Worm (Caenorhabditis elegans) whole organism, L4 larva: Measurements from ENCODE around the gene Y47D3B.3.

Experiments
- D1046.2 ChIP-seq: fragments of 200-800 bp; sonication (Bioruptor generic); IDR thresholded peaks from 2 replicates; pipeline ENCODE4 v1.3.6; 2022; ENCODE audit warnings: missing genetic modification characterization, missing compliant biosample characterization
- F10B5.3 ChIP-seq: sonication (generic microtip); optimal IDR thresholded peaks from 2 replicates; lab custom pipeline; 2016; ENCODE audit warnings: mild to moderate bottlenecking, missing genetic modification characterization, missing compliant biosample characterization
- F26F4.8 ChIP-seq: fragments of 200-800 bp; sonication (Bioruptor generic); conservative IDR thresholded peaks from 2 replicates; pipeline ENCODE4 v1.3.6; 2022; ENCODE audit warnings: missing genetic modification characterization, missing compliant biosample characterization
- F37D6.2 ChIP-seq: sonication (generic microtip); optimal IDR thresholded peaks from 2 replicates; lab custom pipeline; 2016; ENCODE audit warnings: mild to moderate bottlenecking, missing genetic modification characterization, missing compliant biosample characterization
- T20F7.1 ChIP-seq: fragments of 200-800 bp; sonication (Bioruptor generic); optimal IDR thresholded peaks from 2 replicates; lab custom pipeline; 2018; ENCODE audit warnings: mild to moderate bottlenecking, missing genetic modification characterization, missing compliant biosample characterization
- Y105C5A.15 ChIP-seq: fragments of 200-800 bp; sonication (Bioruptor generic); IDR thresholded peaks from 2 replicates; pipeline ENCODE4 v1.3.6; 2022; ENCODE audit warnings: missing genetic modification characterization, missing compliant biosample characterization
- Y48G9A.11 ChIP-seq: fragments of 200-800 bp; sonication (Bioruptor generic); IDR thresholded peaks from 2 replicates; pipeline ENCODE4 v1.3.6; 2022; ENCODE audit warnings: missing genetic modification reagents, missing genetic modification characterization, missing compliant biosample characterization
- aly-2 ChIP-seq: sonication (generic microtip); optimal IDR thresholded peaks from 2 replicates; lab custom pipeline; 2018; ENCODE audit warnings: missing biosample characterization, missing genetic modification characterization
- arid-1 ChIP-seq: fragments of 200-800 bp; sonication (Bioruptor generic); conservative IDR thresholded peaks from 2 replicates; pipeline ENCODE4 v1.3.6; 2022; ENCODE audit warnings: missing genetic modification reagents, missing genetic modification characterization, missing compliant biosample characterization
- ceh-32 ChIP-seq: sonication (generic microtip); optimal IDR thresholded peaks from 2 replicates; lab custom pipeline; 2016; ENCODE audit warnings: mild to moderate bottlenecking, missing genetic modification characterization, missing compliant biosample characterization; ENCODE audit not compliant: poor library complexity
- ceh-44 ChIP-seq: fragments of 200-800 bp; sonication (Bioruptor generic); IDR thresholded peaks from 2 replicates; pipeline ENCODE4 v1.3.6; 2022; ENCODE audit warnings: missing genetic modification reagents, missing genetic modification characterization, missing compliant biosample characterization
- ces-1 ChIP-seq: fragments of 150-350 bp; sonication (generic microtip); optimal IDR thresholded peaks from 4 replicates; lab custom pipeline; 2014; ENCODE audit warnings: missing biosample characterization, missing genetic modification reagents, missing genetic modification characterization
- cey-2 ChIP-seq: sonication (generic microtip); optimal IDR thresholded peaks from 3 replicates; lab custom pipeline; 2017; ENCODE audit warnings: missing genetic modification characterization, mild to moderate bottlenecking, missing compliant biosample characterization, antibody characterized with exemption, borderline replicate concordance; ENCODE audit not compliant: insufficient read depth
- ctbp-1 ChIP-seq: fragments of 200-800 bp; sonication (Bioruptor generic); IDR thresholded peaks from 2 replicates; pipeline ENCODE4 v1.3.6; 2022; ENCODE audit warnings: missing genetic modification reagents, missing genetic modification characterization, missing compliant biosample characterization
- daf-12 ChIP-seq: fragments of 150-350 bp; optimal IDR thresholded peaks from 2 replicates; lab custom pipeline; 2014; ENCODE audit warnings: missing biosample characterization, missing genetic modification reagents, missing genetic modification characterization
- daf-16 ChIP-seq, 3 experiments: sonication (generic microtip); optimal IDR thresholded peaks; 2 replicates each; lab custom pipeline; 2016 to 2017; ENCODE audit warnings: missing genetic modification characterization in 3 of 3, missing genetic modification reagents in 3 of 3, mild to moderate bottlenecking in 2 of 3, missing compliant biosample characterization in 2 of 3, missing biosample characterization in 1 of 3, moderate library complexity in 1 of 3
- daf-19 ChIP-seq: fragments of 200-800 bp; sonication (Bioruptor generic); conservative IDR thresholded peaks from 2 replicates; pipeline ENCODE4 v1.3.6; 2022; ENCODE audit warnings: missing genetic modification characterization, missing compliant biosample characterization
- daf-8 ChIP-seq: fragments of 200-800 bp; sonication (Bioruptor generic); IDR thresholded peaks from 2 replicates; pipeline ENCODE4 v1.3.6; 2022; ENCODE audit warnings: missing genetic modification characterization, missing compliant biosample characterization
- dmd-6 ChIP-seq: fragments of 200-800 bp; sonication (Bioruptor generic); IDR thresholded peaks from 2 replicates; pipeline ENCODE4 v1.3.6; 2022; ENCODE audit warnings: missing genetic modification reagents, missing genetic modification characterization, missing compliant biosample characterization
- dmd-9 ChIP-seq: fragments of 200-800 bp; sonication (Bioruptor generic); IDR thresholded peaks from 2 replicates; pipeline ENCODE4 v1.3.6; 2022; ENCODE audit warnings: missing genetic modification reagents, missing genetic modification characterization, missing compliant biosample characterization
- dpl-1 ChIP-seq: fragments of 150-350 bp; optimal IDR thresholded peaks from 2 replicates; lab custom pipeline; 2014; ENCODE audit warnings: missing biosample characterization, missing genetic modification reagents, missing genetic modification characterization
- fkh-10 ChIP-seq: fragments of 150-350 bp; optimal IDR thresholded peaks from 2 replicates; lab custom pipeline; 2014; ENCODE audit warnings: missing biosample characterization, missing genetic modification reagents, missing genetic modification characterization
- fos-1 ChIP-seq: fragments of 150-350 bp; optimal IDR thresholded peaks from 2 replicates; lab custom pipeline; 2014; ENCODE audit warnings: missing biosample characterization, missing genetic modification characterization
- hlh-11 ChIP-seq: fragments of 200-800 bp; sonication (Bioruptor generic); optimal IDR thresholded peaks from 2 replicates; lab custom pipeline; 2018; ENCODE audit warnings: mild to moderate bottlenecking, missing genetic modification characterization, missing compliant biosample characterization
- jun-1 ChIP-seq: fragments of 150-350 bp; optimal IDR thresholded peaks from 2 replicates; lab custom pipeline; 2014; ENCODE audit warnings: missing biosample characterization, missing genetic modification reagents, missing genetic modification characterization
- lim-7 ChIP-seq: fragments of 200-800 bp; sonication (Bioruptor generic); IDR thresholded peaks from 2 replicates; pipeline ENCODE4 v1.3.6; 2022; ENCODE audit warnings: missing genetic modification characterization, missing compliant biosample characterization
- lin-1 ChIP-seq: fragments of 200-800 bp; sonication (Bioruptor generic); IDR thresholded peaks from 2 replicates; pipeline ENCODE4 v1.3.6; 2022; ENCODE audit warnings: missing genetic modification reagents, missing genetic modification characterization, missing compliant biosample characterization
- madf-9 ChIP-seq: fragments of 200-800 bp; sonication (Bioruptor generic); conservative IDR thresholded peaks from 2 replicates; pipeline ENCODE4 v1.3.6; 2022; ENCODE audit warnings: missing genetic modification reagents, missing genetic modification characterization, missing compliant biosample characterization
- mdt-29 ChIP-seq: fragments of 200-800 bp; sonication (Bioruptor generic); IDR thresholded peaks from 2 replicates; pipeline ENCODE4 v1.3.6; 2022; ENCODE audit warnings: missing genetic modification reagents, missing genetic modification characterization, missing compliant biosample characterization
- mxl-2 ChIP-seq: fragments of 200-800 bp; sonication (Bioruptor generic); conservative IDR thresholded peaks from 2 replicates; pipeline ENCODE4 v1.3.6; 2022; ENCODE audit warnings: missing genetic modification reagents, missing genetic modification characterization, missing compliant biosample characterization
- nhr-11 ChIP-seq: fragments of 150-350 bp; optimal IDR thresholded peaks from 2 replicates; lab custom pipeline; 2014; ENCODE audit warnings: missing biosample characterization, missing genetic modification characterization
- nhr-111 ChIP-seq: fragments of 200-800 bp; sonication (Bioruptor generic); optimal IDR thresholded peaks from 2 replicates; lab custom pipeline; 2018; ENCODE audit warnings: mild to moderate bottlenecking, missing genetic modification characterization, missing compliant biosample characterization
- nhr-25 ChIP-seq: sonication (generic microtip); optimal IDR thresholded peaks from 2 replicates; lab custom pipeline; 2017; ENCODE audit warnings: missing genetic modification characterization, mild to moderate bottlenecking, missing compliant biosample characterization, antibody characterized with exemption, moderate library complexity, borderline replicate concordance; ENCODE audit not compliant: insufficient read depth
- nhr-48 ChIP-seq: sonication (generic microtip); optimal IDR thresholded peaks from 2 replicates; lab custom pipeline; 2016; ENCODE audit warnings: mild to moderate bottlenecking, missing genetic modification characterization, missing compliant biosample characterization
- nhr-6 ChIP-seq: fragments of 150-350 bp; optimal IDR thresholded peaks from 2 replicates; lab custom pipeline; 2014; ENCODE audit warnings: missing biosample characterization, missing genetic modification characterization
- pha-4 ChIP-seq, 2 experiments: fragments of 150-350 bp in 1 of 2; fragments of 200-800 bp in 1 of 2; sonication (Bioruptor generic) in 1 of 2; IDR thresholded peaks in 1 of 2; optimal IDR thresholded peaks in 1 of 2; 2 replicates each; pipeline versions ENCODE4 v1.3.6 to Lab custom; 2014 to 2022; ENCODE audit warnings: missing genetic modification characterization in 2 of 2, missing genetic modification reagents in 2 of 2, missing biosample characterization in 1 of 2, missing compliant biosample characterization in 1 of 2
- saeg-2 ChIP-seq: fragments of 200-800 bp; sonication (Bioruptor generic); IDR thresholded peaks from 2 replicates; pipeline ENCODE4 v1.3.6; 2022; ENCODE audit warnings: missing genetic modification reagents, missing genetic modification characterization, missing compliant biosample characterization
- skn-1 ChIP-seq: fragments of 150-350 bp; optimal IDR thresholded peaks from 2 replicates; lab custom pipeline; 2014; ENCODE audit warnings: missing biosample characterization, missing genetic modification characterization
- snpc-1.2 ChIP-seq: fragments of 200-800 bp; sonication (Bioruptor generic); IDR thresholded peaks from 2 replicates; pipeline ENCODE4 v1.3.6; 2022; ENCODE audit warnings: missing genetic modification reagents, missing genetic modification characterization, missing compliant biosample characterization
- spr-3 ChIP-seq: fragments of 200-800 bp; sonication (Bioruptor generic); optimal IDR thresholded peaks from 2 replicates; lab custom pipeline; 2018; ENCODE audit warnings: mild to moderate bottlenecking, missing genetic modification characterization, missing compliant biosample characterization
- vab-7 ChIP-seq: fragments of 200-800 bp; sonication (Bioruptor generic); IDR thresholded peaks from 2 replicates; pipeline ENCODE4 v1.3.6; 2022; ENCODE audit warnings: missing genetic modification reagents, missing genetic modification characterization, missing compliant biosample characterization
- zfp-2 ChIP-seq: sonication (generic microtip); optimal IDR thresholded peaks from 2 replicates; lab custom pipeline; 2016; ENCODE audit warnings: mild to moderate bottlenecking, missing genetic modification characterization, missing compliant biosample characterization
- zfp-3 ChIP-seq: fragments of 200-800 bp; sonication (Bioruptor generic); conservative IDR thresholded peaks from 2 replicates; pipeline ENCODE4 v1.3.6; 2022; ENCODE audit warnings: missing genetic modification reagents, missing genetic modification characterization, missing compliant biosample characterization
- zip-11 ChIP-seq: fragments of 200-800 bp; sonication (Bioruptor generic); IDR thresholded peaks from 2 replicates; pipeline ENCODE4 v1.3.6; 2022; ENCODE audit warnings: missing genetic modification characterization, missing compliant biosample characterization

Y47D3B.3 gene

ce11 chrIII:11393162-11393561, 4.4 kb upstream of the Y47D3B.3 start, which contains the start of gene nlp-21:
TSS of gene nlp-21 (minus strand) at chrIII:11393262.
- no peak for TF ChIP-seq mdt-29 (GFP tag; lab: Robert Waterston, UW)
- no peak for TF ChIP-seq zip-11
- TF ChIP-seq daf-12 (tag; lab: Kevin White, UChicago), result no peak
- TF ChIP-seq nhr-48 (tag; lab: Kevin White, UChicago), result no peak
- no peak for TF ChIP-seq F37D6.2 (tag; lab: Kevin White, UChicago)

- TF ChIP-seq mxl-2 (GFP tag; lab: Robert Waterston, UW), result no peak
- TF ChIP-seq pha-4 (GFP tag; IDR thresholded peaks at IDR 0.05; lab: Robert Waterston, UW), result no peak
- TF ChIP-seq pha-4 (tag; optimal IDR thresholded peaks at IDR 0.05; lab: Kevin White, UChicago), result no peak
- no peak for TF ChIP-seq skn-1 (tag; lab: Kevin White, UChicago)
- TF ChIP-seq T20F7.1 (GFP tag; lab: Kevin White, UChicago), result no peak
- no peak for TF ChIP-seq lim-7 (GFP tag; lab: Robert Waterston, UW)
- TF ChIP-seq nhr-25 (tag; lab: Kevin White, UChicago), result no peak
- no peak for TF ChIP-seq daf-16 (GFP tag; optimal IDR thresholded peaks at IDR 0.05; lab: Kevin White, UChicago)
- no peak for TF ChIP-seq daf-16 (tag; optimal IDR thresholded peaks at IDR 0.05; lab: Kevin White, UChicago)
- no peak for TF ChIP-seq nhr-6
- no peak for TF ChIP-seq F10B5.3 (tag; lab: Kevin White, UChicago)
- TF ChIP-seq spr-3 (GFP tag; lab: Kevin White, UChicago), result no peak
- TF ChIP-seq ceh-44 (GFP tag; lab: Robert Waterston, UW), result no peak
- no peak for TF ChIP-seq lin-1 (GFP tag; lab: Robert Waterston, UW)
- TF ChIP-seq madf-9 (GFP tag; lab: Robert Waterston, UW), result no peak
- no peak for TF ChIP-seq nhr-11
Observed at ce11 chrIII:11402717-11403116, 5.1 kb downstream of the Y47D3B.3 start, which contains the start of gene Y47D3B.12. TSS of gene Y47D3B.12 (plus strand) at chrIII:11403017.

ce11 chrIII:11405049-11405448, 7.5 kb downstream of the Y47D3B.3 start, which contains the start of gene Y47D3B.4:
TSS of gene Y47D3B.4 (plus strand) at chrIII:11405349.
- TF ChIP-seq fos-1 (tag; lab: Kevin White, UChicago) (no peak), jun-1 (tag; lab: Kevin White, UChicago) (no peak), daf-19 (GFP tag; lab: Robert Waterston, UW) (no peak), snpc-1.2 (GFP tag; lab: Robert Waterston, UW) (no peak), D1046.2 (no peak), ceh-44 (GFP tag; lab: Robert Waterston, UW) (no peak), daf-8 (GFP tag; lab: Robert Waterston, UW) (no peak), nhr-11 (no peak), arid-1 (GFP tag; lab: Robert Waterston, UW) (no peak), saeg-2 (GFP tag; lab: Robert Waterston, UW) (no peak), ceh-32 (tag; lab: Kevin White, UChicago) (no peak), mxl-2 (GFP tag; lab: Robert Waterston, UW) (no peak), zfp-3 (GFP tag; lab: Robert Waterston, UW) (no peak), F26F4.8 (GFP tag; lab: Robert Waterston, UW) (no peak), aly-2 (tag; lab: Kevin White, UChicago) (no peak), hlh-11 (no peak), vab-7 (no peak), ces-1 (GFP tag; lab: Kevin White, UChicago) (no peak)

ce11 chrIII:11410378-11410777, 12.8 kb downstream of the Y47D3B.3 start, which contains the start of gene twk-31:
TSS of gene twk-31 (plus strand) at chrIII:11410678.
- TF ChIP-seq ceh-44 (GFP tag; lab: Robert Waterston, UW) (no peak), daf-12 (tag; lab: Kevin White, UChicago) (no peak), lin-1 (GFP tag; lab: Robert Waterston, UW) (no peak), nhr-48 (tag; lab: Kevin White, UChicago) (no peak), spr-3 (GFP tag; lab: Kevin White, UChicago) (no peak), cey-2 (no peak), dmd-9 (GFP tag; lab: Robert Waterston, UW) (no peak), daf-19 (GFP tag; lab: Robert Waterston, UW) (no peak), Y105C5A.15 (no peak), ctbp-1 (GFP tag; lab: Robert Waterston, UW) (no peak), F26F4.8 (GFP tag; lab: Robert Waterston, UW) (no peak), nhr-111 (no peak), Y48G9A.11 (GFP tag; lab: Robert Waterston, UW) (no peak), dpl-1 (GFP tag; lab: Kevin White, UChicago) (no peak), daf-8 (GFP tag; lab: Robert Waterston, UW) (no peak), dmd-6 (GFP tag; lab: Robert Waterston, UW) (no peak), zfp-2 (tag; lab: Kevin White, UChicago) (no peak), fkh-10 (GFP tag; lab: Kevin White, UChicago) (no peak)
